Worm (Caenorhabditis elegans) whole organism, L3 larva: Measurements from ENCODE around the gene eat-4.
A peak's percentile ranks its signal among the peaks of the same experiment; 100 is the strongest.

Source experiments
- R02D3.7 ChIP-seq: fragments of 150-350 bp; optimal IDR thresholded peaks from 2 replicates; lab custom pipeline; 2014; ENCODE audit warnings: missing biosample characterization, missing genetic modification characterization
- aly-2 ChIP-seq: fragments of 150-350 bp; optimal IDR thresholded peaks from 2 replicates; lab custom pipeline; 2014; ENCODE audit warnings: missing biosample characterization, missing genetic modification characterization
- ceh-16 ChIP-seq: sonication (generic microtip); optimal IDR thresholded peaks from 2 replicates; lab custom pipeline; 2017; ENCODE audit warnings: missing biosample characterization, missing genetic modification characterization
- ceh-82 ChIP-seq: fragments of 150-350 bp; optimal IDR thresholded peaks from 2 replicates; lab custom pipeline; 2014; ENCODE audit warnings: missing biosample characterization, missing genetic modification characterization
- ceh-9 ChIP-seq: sonication (generic microtip); optimal IDR thresholded peaks from 2 replicates; lab custom pipeline; 2018; ENCODE audit warnings: missing biosample characterization, missing genetic modification characterization
- daf-12 ChIP-seq: fragments of 150-350 bp; optimal IDR thresholded peaks from 2 replicates; lab custom pipeline; 2014; ENCODE audit warnings: missing biosample characterization, missing genetic modification reagents, missing genetic modification characterization
- egl-5 ChIP-seq: fragments of 150-350 bp; optimal IDR thresholded peaks from 2 replicates; lab custom pipeline; 2017; ENCODE audit warnings: missing biosample characterization, missing genetic modification reagents, missing genetic modification characterization, inconsistent platforms
- elt-1 ChIP-seq: fragments of 150-350 bp; optimal IDR thresholded peaks from 2 replicates; lab custom pipeline; 2014; ENCODE audit warnings: missing biosample characterization, missing genetic modification characterization
- elt-2 ChIP-seq: sonication (generic microtip); optimal IDR thresholded peaks from 2 replicates; lab custom pipeline; 2016; ENCODE audit warnings: missing genetic modification reagents, mild to moderate bottlenecking, missing genetic modification characterization, missing compliant biosample characterization
- elt-3 ChIP-seq, 3 experiments: fragments of 150-350 bp in 1 of 3; sonication (generic microtip) in 2 of 3; optimal IDR thresholded peaks; 2 replicates in 2 of 3; 4 replicates in 1 of 3; lab custom pipeline; 2014 to 2017; ENCODE audit warnings: missing biosample characterization in 3 of 3, missing genetic modification characterization in 3 of 3
- fkh-10 ChIP-seq: sonication (generic microtip); optimal IDR thresholded peaks from 2 replicates; lab custom pipeline; 2017; ENCODE audit warnings: missing biosample characterization, missing genetic modification reagents, missing genetic modification characterization
- fkh-2 ChIP-seq: fragments of 150-350 bp; optimal IDR thresholded peaks from 2 replicates; lab custom pipeline; 2014; ENCODE audit warnings: missing biosample characterization, missing genetic modification reagents, missing genetic modification characterization
- fos-1 ChIP-seq: fragments of 150-350 bp; optimal IDR thresholded peaks from 2 replicates; lab custom pipeline; 2014; ENCODE audit warnings: missing biosample characterization, missing genetic modification characterization
- hmg-11 ChIP-seq: sonication (generic microtip); optimal IDR thresholded peaks from 2 replicates; lab custom pipeline; 2016; ENCODE audit warnings: missing genetic modification characterization, missing compliant biosample characterization
- lin-15B ChIP-seq: fragments of 150-350 bp; optimal IDR thresholded peaks from 2 replicates; lab custom pipeline; 2014; ENCODE audit warnings: missing biosample characterization, missing genetic modification characterization
- lin-39 ChIP-seq: fragments of 150-350 bp; optimal IDR thresholded peaks from 2 replicates; lab custom pipeline; 2018; ENCODE audit warnings: missing biosample characterization, missing genetic modification reagents, missing genetic modification characterization
- mdl-1 ChIP-seq: fragments of 150-350 bp; optimal IDR thresholded peaks from 2 replicates; lab custom pipeline; 2014; ENCODE audit warnings: missing biosample characterization, missing genetic modification characterization
- mml-1 ChIP-seq: fragments of 150-350 bp; sonication (generic microtip); optimal IDR thresholded peaks from 3 replicates; lab custom pipeline; 2014; ENCODE audit warnings: missing biosample characterization, missing genetic modification characterization
- nfya-1 ChIP-seq: sonication (generic microtip); optimal IDR thresholded peaks from 2 replicates; lab custom pipeline; 2017; ENCODE audit warnings: missing genetic modification characterization, mild to moderate bottlenecking, missing compliant biosample characterization, antibody characterized with exemption, moderate library complexity; ENCODE audit not compliant: insufficient read depth
- nhr-11 ChIP-seq: fragments of 150-350 bp; optimal IDR thresholded peaks from 2 replicates; lab custom pipeline; 2014; ENCODE audit warnings: missing biosample characterization, missing genetic modification characterization
- nhr-23 ChIP-seq: fragments of 150-350 bp; optimal IDR thresholded peaks from 2 replicates; lab custom pipeline; 2014; ENCODE audit warnings: missing biosample characterization, missing genetic modification reagents, missing genetic modification characterization
- nhr-237 ChIP-seq: fragments of 150-350 bp; optimal IDR thresholded peaks from 2 replicates; lab custom pipeline; 2014; ENCODE audit warnings: missing biosample characterization, missing genetic modification characterization
- nhr-25 ChIP-seq: sonication (generic microtip); optimal IDR thresholded peaks from 2 replicates; lab custom pipeline; 2017; ENCODE audit warnings: missing biosample characterization, missing genetic modification characterization
- nhr-28 ChIP-seq: fragments of 150-350 bp; optimal IDR thresholded peaks from 2 replicates; lab custom pipeline; 2014; ENCODE audit warnings: missing biosample characterization, missing genetic modification characterization
- nhr-43 ChIP-seq: sonication (generic microtip); optimal IDR thresholded peaks from 2 replicates; lab custom pipeline; 2016; ENCODE audit warnings: mild to moderate bottlenecking, missing genetic modification characterization, missing compliant biosample characterization; ENCODE audit not compliant: poor library complexity, severe bottlenecking
- nhr-67 ChIP-seq: fragments of 150-350 bp; optimal IDR thresholded peaks from 2 replicates; lab custom pipeline; 2014; ENCODE audit warnings: missing biosample characterization, missing genetic modification characterization
- nhr-77 ChIP-seq: fragments of 150-350 bp; optimal IDR thresholded peaks from 2 replicates; lab custom pipeline; 2014; ENCODE audit warnings: missing biosample characterization, missing genetic modification characterization
- sea-2 ChIP-seq: fragments of 150-350 bp; sonication (generic microtip); optimal IDR thresholded peaks from 4 replicates; lab custom pipeline; 2014; ENCODE audit warnings: missing biosample characterization, missing genetic modification reagents, missing genetic modification characterization
- skn-1 ChIP-seq: fragments of 150-350 bp; optimal IDR thresholded peaks from 2 replicates; lab custom pipeline; 2014; ENCODE audit warnings: missing biosample characterization, missing genetic modification characterization
- snpc-4 ChIP-seq: fragments of 150-350 bp; optimal IDR thresholded peaks from 2 replicates; lab custom pipeline; 2014; ENCODE audit warnings: missing biosample characterization, missing genetic modification characterization
- tbx-2 ChIP-seq: sonication (generic microtip); optimal IDR thresholded peaks from 2 replicates; lab custom pipeline; 2016; ENCODE audit warnings: mild to moderate bottlenecking, missing genetic modification characterization, missing compliant biosample characterization
- unc-39 ChIP-seq: sonication (generic microtip); optimal IDR thresholded peaks from 4 replicates; lab custom pipeline; 2017; ENCODE audit warnings: missing biosample characterization, missing genetic modification characterization
- unc-62 ChIP-seq: fragments of 150-350 bp; sonication (generic microtip); optimal IDR thresholded peaks from 4 replicates; lab custom pipeline; 2014; ENCODE audit warnings: missing biosample characterization, missing genetic modification reagents, missing genetic modification characterization
- zag-1 ChIP-seq: fragments of 150-350 bp; optimal IDR thresholded peaks from 2 replicates; lab custom pipeline; 2014; ENCODE audit warnings: missing biosample characterization, missing genetic modification characterization
- ztf-11 ChIP-seq: fragments of 150-350 bp; optimal IDR thresholded peaks from 2 replicates; lab custom pipeline; 2014; ENCODE audit warnings: missing biosample characterization, missing genetic modification characterization
- ztf-4 ChIP-seq: fragments of 150-350 bp; optimal IDR thresholded peaks from 2 replicates; lab custom pipeline; 2014; ENCODE audit warnings: missing biosample characterization, missing genetic modification characterization

The eat-4 gene

ce11 chrIII:9162634-9163118 lies 26.0 kb downstream of the eat-4 start, which contains the start of gene dgk-3:
TSS of gene dgk-3 (plus strand) at chrIII:9163068.
- TF ChIP-seq nhr-77 (tag; lab: Kevin White, UChicago) (no peak), fkh-10 (GFP tag; lab: Kevin White, UChicago) (no peak), elt-1 (no peak), nhr-23 (no peak), nfya-1 (tag; lab: Kevin White, UChicago) (no peak), tbx-2 (tag; lab: Kevin White, UChicago) (no peak), daf-12 (tag; lab: Kevin White, UChicago) (no peak), ztf-11 (tag; lab: Kevin White, UChicago) (no peak), snpc-4 (tag; lab: Kevin White, UChicago) (no peak), nhr-25 (tag; lab: Kevin White, UChicago) (no peak), zag-1 (tag; lab: Kevin White, UChicago) (no peak), ceh-16 (tag; lab: Kevin White, UChicago) (no peak), sea-2 (GFP tag; lab: Kevin White, UChicago) (no peak), aly-2 (tag; lab: Kevin White, UChicago) (no peak), nhr-237 (tag; lab: Kevin White, UChicago) (no peak), nhr-28 (no peak), mml-1 (tag; lab: Kevin White, UChicago) (no peak), nhr-67 (tag; lab: Kevin White, UChicago) (no peak), nhr-11 (tag; lab: Kevin White, UChicago) (no peak)
- TF ChIP-seq, all 47 proteins: peak for 0

ce11 chrIII:9172702-9173101 lies 36.0 kb downstream of the eat-4 start, which contains the start of gene ina-1:
TSS of gene ina-1 (minus strand) at chrIII:9172802.
- TF ChIP-seq nhr-237 (tag; lab: Kevin White, UChicago) (no peak), egl-5 (tag; lab: Kevin White, UChicago) (no peak), ztf-11 (tag; lab: Kevin White, UChicago) (no peak), nhr-11 (tag; lab: Kevin White, UChicago) (no peak), ceh-82 (tag; lab: Kevin White, UChicago) (no peak), lin-15B (tag; lab: Kevin White, UChicago) (no peak), nhr-43 (tag; lab: Kevin White, UChicago) (no peak), unc-62 (GFP tag; lab: Kevin White, UChicago) (no peak), ztf-4 (no peak), elt-3 (tag; optimal IDR thresholded peaks at IDR 0.05; lab: Kevin White, UChicago) (no peak), nhr-23 (no peak), nhr-77 (tag; lab: Kevin White, UChicago) (no peak), elt-2 (tag; lab: Kevin White, UChicago) (no peak)

DNA sequence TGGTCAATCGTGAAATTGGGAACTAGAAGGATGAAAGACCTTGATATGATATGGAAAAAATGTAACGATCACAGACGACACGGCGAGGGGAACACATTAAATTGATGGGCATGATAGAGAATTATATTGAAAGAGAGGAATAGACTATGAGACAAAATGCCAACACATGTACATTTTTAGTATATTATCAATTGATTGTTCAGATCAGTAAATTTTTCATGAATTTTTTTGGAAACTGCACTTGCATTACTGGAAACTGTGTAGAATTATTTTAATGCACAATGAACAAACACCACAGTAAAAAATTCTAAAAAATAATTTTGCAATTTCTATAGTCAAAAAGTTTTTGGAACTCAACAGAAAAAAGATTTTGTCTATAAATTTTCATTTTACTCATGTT lies 36.6 kb downstream of the eat-4 start:
- TF ChIP-seq elt-3 (tag; optimal IDR thresholded peaks at IDR 0.05; lab: Kevin White, UChicago): peak in 1 of 3 experiments; percentile 27
- no peak for TF ChIP-seq fkh-2
- TF ChIP-seq egl-5 (tag; lab: Kevin White, UChicago): peak; percentile 2

ce11 chrIII:9176008-9176407 lies 39.3 kb downstream of the eat-4 start:
- TF ChIP-seq R02D3.7 (tag; lab: Kevin White, UChicago): no peak
- TF ChIP-seq hmg-11: peak; percentile 25
- no peak for TF ChIP-seq unc-39
- TF ChIP-seq skn-1: no peak
- TF ChIP-seq lin-15B (tag; lab: Kevin White, UChicago): no peak
- no peak for TF ChIP-seq mdl-1
- TF ChIP-seq nhr-43 (tag; lab: Kevin White, UChicago): no peak
- TF ChIP-seq aly-2 (tag; lab: Kevin White, UChicago): no peak

ce11 chrIII:9177874-9178273 lies 41.2 kb downstream of the eat-4 start:
- peak; percentile 37 for TF ChIP-seq egl-5 (tag; lab: Kevin White, UChicago)
- TF ChIP-seq mdl-1: no peak
- peak; percentile 1 for TF ChIP-seq unc-62 (GFP tag; lab: Kevin White, UChicago)
- no peak for TF ChIP-seq unc-39
- TF ChIP-seq lin-39: peak; percentile 19
- no peak for TF ChIP-seq snpc-4 (tag; lab: Kevin White, UChicago)
- TF ChIP-seq ceh-9: no peak
- TF ChIP-seq nhr-43 (tag; lab: Kevin White, UChicago): no peak
- TF ChIP-seq fos-1 (tag; lab: Kevin White, UChicago): no peak
- TF ChIP-seq, all 47 proteins: peak for 3
